Fruit fly (Drosophila melanogaster): Measurements from ENCODE around the gene Spec2.

The Spec2 gene

DNA sequence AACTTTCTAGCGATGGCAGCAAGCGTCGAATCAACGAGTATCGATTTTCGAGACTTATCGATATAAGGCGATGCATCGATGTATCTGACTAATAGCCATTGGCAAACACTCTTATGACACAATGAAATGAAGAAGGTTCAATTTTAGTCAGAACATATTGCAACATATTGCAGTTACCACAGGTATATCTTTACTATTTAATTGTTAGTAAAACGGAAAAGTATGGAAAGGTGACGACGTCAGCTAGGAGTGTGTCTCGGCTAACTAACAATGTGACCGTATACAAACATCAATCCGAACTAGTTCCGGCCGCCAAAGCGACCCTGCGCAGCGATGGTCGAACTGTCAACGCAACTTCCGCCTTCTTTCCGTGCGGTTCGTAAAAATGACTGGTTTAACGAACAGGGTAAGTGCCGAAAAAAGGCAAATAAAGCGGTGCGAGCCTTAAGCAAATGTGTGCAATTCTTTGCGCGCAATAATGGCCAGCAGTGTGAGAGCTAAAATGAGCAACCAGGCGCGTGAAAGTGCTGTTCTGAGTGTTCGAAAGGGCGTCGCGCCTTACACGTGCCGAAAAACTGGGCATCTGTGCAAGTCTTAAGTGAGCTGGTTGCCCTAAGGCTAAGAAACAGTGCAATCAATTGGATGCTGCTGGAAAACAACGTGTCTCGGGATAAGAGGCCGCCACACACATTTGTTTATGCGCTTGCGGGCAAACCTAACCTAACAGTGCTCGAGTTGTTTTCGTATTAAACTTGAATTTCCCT, at the start of gene Spec2, which contains the start of the genes Dph4 and RpL13A:
Spec2 (minus strand) TSS at position 11 of the 764 bp plus-strand sequence.
Dph4 (minus strand) TSS at position 11 of the 764 bp plus-strand sequence.
RpL13A (plus strand) TSS at position 360 of the 764 bp plus-strand sequence.
- TF ChIP-seq psq (optimal IDR thresholded peaks at IDR 0.05) (no peak), ttk (optimal IDR thresholded peaks at IDR 0.05) (no peak), h (optimal IDR thresholded peaks at IDR 0.05) (no peak), Sin3A (optimal IDR thresholded peaks at IDR 0.05) (no peak), Myc (optimal IDR thresholded peaks at IDR 0.05) (no peak), insv (optimal IDR thresholded peaks at IDR 0.05) (no peak)

dm6 chr3R:5672658-5673217, 48.8 kb upstream of the Spec2 start:
- no peak for TF ChIP-seq insv (optimal IDR thresholded peaks at IDR 0.05)
- no peak for TF ChIP-seq h (optimal IDR thresholded peaks at IDR 0.05)
- no peak for TF ChIP-seq psq (optimal IDR thresholded peaks at IDR 0.05)
- no peak for TF ChIP-seq Myc (optimal IDR thresholded peaks at IDR 0.05)
- TF ChIP-seq ttk (optimal IDR thresholded peaks at IDR 0.05) = no peak
- TF ChIP-seq Sin3A (optimal IDR thresholded peaks at IDR 0.05) = no peak

dm6 chr3R:5671795-5672657, 48.1 kb upstream of the Spec2 start:
- TF ChIP-seq ttk (optimal IDR thresholded peaks at IDR 0.05) (no peak), Myc (optimal IDR thresholded peaks at IDR 0.05) (no peak), Sin3A (optimal IDR thresholded peaks at IDR 0.05) (no peak), insv (optimal IDR thresholded peaks at IDR 0.05) (no peak), h (optimal IDR thresholded peaks at IDR 0.05) (no peak), psq (optimal IDR thresholded peaks at IDR 0.05) (no peak)

- TF ChIP-seq Myc (optimal IDR thresholded peaks at IDR 0.05) = no peak
- no peak for TF ChIP-seq ttk (optimal IDR thresholded peaks at IDR 0.05)
- TF ChIP-seq insv (optimal IDR thresholded peaks at IDR 0.05) = no peak
- TF ChIP-seq psq (optimal IDR thresholded peaks at IDR 0.05) = no peak
- TF ChIP-seq Sin3A (optimal IDR thresholded peaks at IDR 0.05) = no peak
- no peak for TF ChIP-seq h (optimal IDR thresholded peaks at IDR 0.05)
These were observed 47.3 kb upstream of the Spec2 start for dm6 chr3R:5671265-5671663.

- TF ChIP-seq ttk (optimal IDR thresholded peaks at IDR 0.05) = no peak
- no peak for TF ChIP-seq Sin3A (optimal IDR thresholded peaks at IDR 0.05)
- TF ChIP-seq Myc (optimal IDR thresholded peaks at IDR 0.05) = no peak
- no peak for TF ChIP-seq insv (optimal IDR thresholded peaks at IDR 0.05)
- no peak for TF ChIP-seq psq (optimal IDR thresholded peaks at IDR 0.05)
- TF ChIP-seq h (optimal IDR thresholded peaks at IDR 0.05) = no peak
These were observed 46.8 kb upstream of the Spec2 start for dm6 chr3R:5670660-5671264.

DNA sequence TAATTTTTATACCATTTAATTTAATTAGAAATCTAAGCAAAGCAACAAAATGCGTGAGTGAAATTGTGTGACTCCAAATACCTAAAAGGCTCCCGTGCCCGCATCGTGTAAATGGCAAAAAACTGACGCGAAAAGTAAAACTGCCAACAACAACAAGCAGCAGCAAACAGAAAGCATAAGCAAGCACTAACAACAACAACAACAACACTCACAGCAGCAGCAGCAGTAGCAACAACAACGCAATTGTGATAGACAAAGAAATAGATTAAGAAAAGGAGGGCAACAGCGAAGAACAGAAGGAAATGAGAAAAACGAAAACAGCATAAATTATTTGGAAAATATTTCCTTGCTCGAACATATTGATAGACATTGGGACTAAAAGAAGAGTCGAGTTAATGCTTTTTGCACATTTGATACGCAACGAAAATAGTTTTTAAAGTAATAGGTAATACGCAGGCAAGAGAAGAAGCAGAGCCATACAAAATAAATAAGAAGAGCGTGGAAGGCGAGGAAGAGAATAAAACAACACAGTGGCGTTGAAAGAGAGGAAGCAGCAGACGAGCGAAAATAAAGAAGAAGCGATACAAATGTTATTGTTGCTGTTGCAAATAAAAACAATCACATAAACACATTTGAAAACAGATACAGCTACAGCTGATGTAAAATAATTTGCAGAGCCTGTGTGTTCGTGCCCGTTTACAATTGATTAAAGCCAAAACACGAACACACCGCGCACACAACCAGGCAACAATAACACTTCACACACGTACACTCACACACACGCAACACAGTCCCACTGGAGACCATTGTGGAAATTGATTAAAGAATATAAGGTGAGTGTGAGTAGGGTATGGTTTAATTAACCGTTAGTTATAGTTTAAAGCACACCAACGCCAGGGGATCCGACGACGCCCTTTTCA, 46.1 kb upstream of the Spec2 start:
- TF ChIP-seq ttk (optimal IDR thresholded peaks at IDR 0.05) (no peak), psq (optimal IDR thresholded peaks at IDR 0.05) (peak; percentile 85), Myc (optimal IDR thresholded peaks at IDR 0.05) (no peak)

- TF ChIP-seq Sin3A (optimal IDR thresholded peaks at IDR 0.05) = no peak
- no peak for TF ChIP-seq Myc (optimal IDR thresholded peaks at IDR 0.05)
- no peak for TF ChIP-seq insv (optimal IDR thresholded peaks at IDR 0.05)
- TF ChIP-seq h (optimal IDR thresholded peaks at IDR 0.05) = no peak
- TF ChIP-seq psq (optimal IDR thresholded peaks at IDR 0.05) = peak; percentile 60
- TF ChIP-seq ttk (optimal IDR thresholded peaks at IDR 0.05) = no peak
These were observed 45.2 kb upstream of the Spec2 start, which contains the start of the genes Xe7 and Atg17 for dm6 chr3R:5668928-5669739. Gene Xe7, minus strand, starts transcription at chr3R:5669334. Gene Atg17, plus strand, starts transcription at chr3R:5669713.

DNA sequence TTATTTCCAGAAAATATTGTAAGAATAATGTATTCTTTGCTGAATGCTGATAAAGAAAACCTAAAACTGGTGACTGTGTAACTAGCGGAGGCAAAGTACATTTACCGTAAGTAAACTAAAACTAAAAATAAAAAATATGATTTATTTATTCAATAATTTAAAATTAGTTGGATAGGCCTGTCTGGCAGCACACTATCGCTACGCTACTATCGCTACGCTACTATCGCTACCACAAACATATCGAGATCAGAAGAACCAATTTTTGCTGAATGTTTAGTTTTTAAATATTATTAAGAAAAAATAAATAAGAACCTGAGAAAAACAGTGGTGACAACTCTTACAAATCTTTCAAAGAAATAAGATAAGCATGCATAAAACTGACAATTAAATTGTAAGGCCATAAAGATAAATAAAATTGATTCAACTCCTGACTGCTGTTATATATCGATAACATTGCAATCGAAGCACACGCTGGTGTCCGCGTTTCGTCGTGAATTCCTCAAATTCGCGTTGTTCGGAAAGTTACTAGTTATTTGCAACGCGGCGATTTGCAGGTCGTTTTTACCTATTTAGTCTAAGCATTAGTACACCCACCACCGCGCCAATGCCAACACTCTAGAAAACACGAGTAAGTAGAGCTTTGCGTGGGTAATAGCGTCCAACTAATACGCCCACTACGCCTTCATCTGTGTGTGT, 36.4 kb upstream of the Spec2 start, which contains the start of gene Wdr33:
Wdr33 (plus strand) TSS at position 438 of the 696 bp plus-strand sequence.
- no peak for TF ChIP-seq h (optimal IDR thresholded peaks at IDR 0.05)
- TF ChIP-seq ttk (optimal IDR thresholded peaks at IDR 0.05) = no peak
- TF ChIP-seq Myc (optimal IDR thresholded peaks at IDR 0.05) = no peak
- TF ChIP-seq psq (optimal IDR thresholded peaks at IDR 0.05) = no peak
- TF ChIP-seq Sin3A (optimal IDR thresholded peaks at IDR 0.05) = no peak
- TF ChIP-seq insv (optimal IDR thresholded peaks at IDR 0.05) = no peak

- TF ChIP-seq Myc (optimal IDR thresholded peaks at IDR 0.05) (no peak), h (optimal IDR thresholded peaks at IDR 0.05) (no peak), psq (optimal IDR thresholded peaks at IDR 0.05) (no peak), insv (optimal IDR thresholded peaks at IDR 0.05) (no peak), Sin3A (optimal IDR thresholded peaks at IDR 0.05) (no peak), ttk (optimal IDR thresholded peaks at IDR 0.05) (no peak)
These were observed 35.9 kb upstream of the Spec2 start, which contains the start of gene CG2182 for dm6 chr3R:5659829-5660197. Gene CG2182, minus strand, starts transcription at chr3R:5659912.

All from Kc167 (cell line).